Worm (Caenorhabditis elegans): ENCODE data around the gene T19D12.9.

ce11 chrII:6681478-6681877 is 27.3 kb upstream of the T19D12.9 start:
- no peak for TF ChIP-seq him-1 (tag; optimal IDR thresholded peaks at IDR 0.05)
- no peak for TF ChIP-seq dao-5 (tag; optimal IDR thresholded peaks at IDR 0.05)
